Fruit fly (Drosophila melanogaster): Measurements from ENCODE around the gene nis.

The nis gene

dm6 chr2L:1557927-1558326 is 29.0 kb downstream of the nis start (continued):
- TF ChIP-seq lab (GFP tag; optimal IDR thresholded peaks at IDR 0.05) (no peak), ttk (GFP tag; IDR thresholded peaks at IDR 0.05) (no peak), gem (tag; optimal IDR thresholded peaks at IDR 0.05) (peak; percentile 18), hbn (GFP tag; IDR thresholded peaks at IDR 0.05; ENCODE audit: partially characterized antibody) (no peak), caup (GFP tag; optimal IDR thresholded peaks at IDR 0.05; ENCODE audit: severe bottlenecking) (no peak), Oli (tag; optimal IDR thresholded peaks at IDR 0.05) (no peak), mam (GFP tag; optimal IDR thresholded peaks at IDR 0.05) (no peak), pan (optimal IDR thresholded peaks at IDR 0.05) (no peak), pan (GFP tag; optimal IDR thresholded peaks at IDR 0.05 in 1 of 2, IDR thresholded peaks at IDR 0.05 in 1 of 2) (peak in 1 of 2 experiments; percentile 34), prd (optimal IDR thresholded peaks at IDR 0.05) (no peak), prd (GFP tag; IDR thresholded peaks at IDR 0.05) (peak; percentile 57; the same call in 2 of the 3 replicates), fd96Cb (tag; optimal IDR thresholded peaks at IDR 0.05) (no peak), chm (GFP tag; IDR thresholded peaks at IDR 0.05) (no peak), Optix (GFP tag; IDR thresholded peaks at IDR 0.05) (no peak), ewg (GFP tag; optimal IDR thresholded peaks at IDR 0.05) (no peak), ab (GFP tag; optimal IDR thresholded peaks at IDR 0.05) (no peak), Doc3 (GFP tag; IDR thresholded peaks at IDR 0.05; ENCODE audit: partially characterized antibody) (no peak), repo (GFP tag; optimal IDR thresholded peaks at IDR 0.05) (no peak), odd (GFP tag; optimal IDR thresholded peaks at IDR 0.05) (no peak), Awh (GFP tag; IDR thresholded peaks at IDR 0.05) (no peak), CG17802 (tag; optimal IDR thresholded peaks at IDR 0.05) (no peak), ftz-f1 (GFP tag; optimal IDR thresholded peaks at IDR 0.05) (no peak), eyg (GFP tag; optimal IDR thresholded peaks at IDR 0.05) (no peak), CG14860 (GFP tag; IDR thresholded peaks at IDR 0.05; ENCODE audit: partially characterized antibody) (no peak), ranshi (GFP tag; IDR thresholded peaks at IDR 0.05) (no peak), Hmx (GFP tag; optimal IDR thresholded peaks at IDR 0.05) (no peak), Xbp1 (GFP tag; optimal IDR thresholded peaks at IDR 0.05) (peak; percentile 2), ap (GFP tag; IDR thresholded peaks at IDR 0.05) (no peak), CG1832 (GFP tag; optimal IDR thresholded peaks at IDR 0.05) (no peak), Fer2 (tag; optimal IDR thresholded peaks at IDR 0.05) (no peak), TFAM (GFP tag; optimal IDR thresholded peaks at IDR 0.05) (no peak), CG18619 (GFP tag; optimal IDR thresholded peaks at IDR 0.05) (no peak), sna (GFP tag; IDR thresholded peaks at IDR 0.05; ENCODE audit: partially characterized antibody) (no peak), CG8359 (GFP tag; optimal IDR thresholded peaks at IDR 0.05; ENCODE audit: borderline replicate concordance) (no peak), CG12942 (GFP tag; optimal IDR thresholded peaks at IDR 0.05) (no peak), Dad (GFP tag; optimal IDR thresholded peaks at IDR 0.05) (no peak), gfzf (GFP tag; optimal IDR thresholded peaks at IDR 0.05) (no peak), CG18476 (GFP tag; optimal IDR thresholded peaks at IDR 0.05) (no peak), CG16863 (GFP tag; optimal IDR thresholded peaks at IDR 0.05) (no peak), CG3281 (GFP tag; optimal IDR thresholded peaks at IDR 0.05) (no peak), onecut (GFP tag; IDR thresholded peaks at IDR 0.05) (no peak), CG4854 (GFP tag; optimal IDR thresholded peaks at IDR 0.05) (no peak), kni (GFP tag; optimal IDR thresholded peaks at IDR 0.05) (no peak), h (optimal IDR thresholded peaks at IDR 0.05) (no peak), Drgx (GFP tag; IDR thresholded peaks at IDR 0.05) (peak; percentile 26; the same call in 1 of the 2 replicates), CG8924 (tag; optimal IDR thresholded peaks at IDR 0.05) (no peak), CG2120 (GFP tag; optimal IDR thresholded peaks at IDR 0.05) (peak; percentile 2), jing (GFP tag; optimal IDR thresholded peaks at IDR 0.05) (no peak), CG15479 (GFP tag; optimal IDR thresholded peaks at IDR 0.05) (no peak), CG12769 (tag; optimal IDR thresholded peaks at IDR 0.05) (no peak), CG4707 (GFP tag; optimal IDR thresholded peaks at IDR 0.05) (no peak), H2.0 (GFP tag; IDR thresholded peaks at IDR 0.05) (no peak)
